Fruit fly (Drosophila melanogaster) whole organism, embryonic: Measurements from ENCODE around the gene CG43089.

Experiments used
- CG13424 ChIP-seq: fragments of 200-800 bp; sonication (Bioruptor generic); optimal IDR thresholded peaks from 2 replicates; lab custom pipeline; 2019; ENCODE audit warnings: missing biosample characterization, mild to moderate bottlenecking, missing genetic modification characterization, moderate library complexity
- CG14441 ChIP-seq: fragments of 200-800 bp; sonication (Bioruptor generic); IDR thresholded peaks from 2 replicates; pipeline ENCODE4 v1.3.6; 2022; ENCODE audit warnings: missing biosample characterization, missing genetic modification characterization
- CG14667 ChIP-seq: fragments of 200-800 bp; sonication (Bioruptor generic); IDR thresholded peaks from 2 replicates; pipeline ENCODE4 v1.3.6; 2022; ENCODE audit warnings: missing biosample characterization, missing genetic modification characterization
- CG15011 ChIP-seq: fragments of 200-800 bp; sonication (Bioruptor generic); optimal IDR thresholded peaks from 3 replicates; lab custom pipeline; 2018; ENCODE audit warnings: missing biosample characterization, mild to moderate bottlenecking, missing genetic modification characterization
- CG15696 ChIP-seq: fragments of 200-800 bp; sonication (Bioruptor generic); optimal IDR thresholded peaks from 2 replicates; lab custom pipeline; 2019; ENCODE audit warnings: missing biosample characterization, mild to moderate bottlenecking, missing genetic modification characterization, moderate library complexity
- CG1832 ChIP-seq: fragments of 200-800 bp; sonication (Bioruptor generic); optimal IDR thresholded peaks from 2 replicates; lab custom pipeline; 2017; ENCODE audit warnings: missing biosample characterization, mild to moderate bottlenecking, missing genetic modification characterization, inconsistent platforms
- CG2199 ChIP-seq: fragments of 200-800 bp; sonication (Bioruptor generic); IDR thresholded peaks from 3 replicates; pipeline ENCODE4 v1.3.6; 2022; ENCODE audit warnings: missing biosample characterization, missing genetic modification characterization
- CG2875 ChIP-seq: fragments of 200-800 bp; sonication (Bioruptor generic); optimal IDR thresholded peaks from 2 replicates; lab custom pipeline; 2017; ENCODE audit warnings: missing biosample characterization, mild to moderate bottlenecking, missing genetic modification characterization, missing genetic modification reagents
- CG8089 ChIP-seq: fragments of 200-800 bp; sonication (Bioruptor generic); optimal IDR thresholded peaks from 3 replicates; lab custom pipeline; 2016; ENCODE audit warnings: missing biosample characterization, missing genetic modification characterization
- CG9609 ChIP-seq: fragments of 200-800 bp; sonication (Bioruptor generic); optimal IDR thresholded peaks from 3 replicates; lab custom pipeline; 2016; ENCODE audit warnings: missing biosample characterization, missing genetic modification characterization
- Chrac-16 ChIP-seq: fragments of 200-800 bp; sonication (Bioruptor generic); optimal IDR thresholded peaks from 3 replicates; lab custom pipeline; 2016; ENCODE audit warnings: missing biosample characterization, missing genetic modification characterization
- CkIIα-i1 ChIP-seq: fragments of 200-800 bp; sonication (Bioruptor generic); IDR thresholded peaks from 2 replicates; pipeline ENCODE4 v1.3.6; 2022; ENCODE audit warnings: missing biosample characterization, missing genetic modification characterization
- D19B ChIP-seq: fragments of 200-800 bp; sonication (Bioruptor generic); optimal IDR thresholded peaks from 2 replicates; lab custom pipeline; 2017; ENCODE audit warnings: missing biosample characterization, mild to moderate bottlenecking, missing genetic modification characterization
- Deaf1 ChIP-seq: fragments of 200-800 bp; optimal IDR thresholded peaks from 3 replicates; lab custom pipeline; 2019; ENCODE audit warnings: missing biosample characterization, mild to moderate bottlenecking, missing genetic modification characterization, moderate library complexity
- E2f1 ChIP-seq: fragments of 200-800 bp; sonication (Bioruptor generic); IDR thresholded peaks from 2 replicates; pipeline ENCODE4 v1.3.6; 2022; ENCODE audit warnings: missing biosample characterization, missing genetic modification characterization
- Eip74EF ChIP-seq, 2 experiments: fragments of 200-800 bp in 1 of 2; fragments of >200 bp in 1 of 2; sonication (Bioruptor generic) in 1 of 2; optimal IDR thresholded peaks; 2 replicates each; lab custom pipeline; 2017 to 2019; ENCODE audit warnings: missing biosample characterization in 2 of 2, missing genetic modification characterization in 2 of 2, mild to moderate bottlenecking in 1 of 2, moderate library complexity in 1 of 2
- GATAe ChIP-seq: fragments of 200-800 bp; sonication (Bioruptor generic); conservative IDR thresholded peaks from 2 replicates; pipeline ENCODE4 v1.3.6; 2022; ENCODE audit warnings: missing biosample characterization, missing genetic modification characterization
- Hsf ChIP-seq: fragments of 200-800 bp; sonication (Bioruptor generic); optimal IDR thresholded peaks from 3 replicates; lab custom pipeline; 2016; ENCODE audit warnings: missing biosample characterization, missing genetic modification characterization
- Mad ChIP-seq: fragments of 200-800 bp; sonication (Bioruptor generic); optimal IDR thresholded peaks from 2 replicates; lab custom pipeline; 2016; ENCODE audit warnings: missing biosample characterization, missing genetic modification characterization
- Nf-YB ChIP-seq: fragments of 200-800 bp; sonication (Bioruptor generic); optimal IDR thresholded peaks from 3 replicates; lab custom pipeline; 2019; ENCODE audit warnings: missing biosample characterization, mild to moderate bottlenecking, missing genetic modification characterization, moderate library complexity
- Oaz ChIP-seq: fragments of 200-800 bp; sonication (Bioruptor generic); IDR thresholded peaks from 2 replicates; pipeline ENCODE4 v1.3.6; 2022; ENCODE audit warnings: missing biosample characterization, missing genetic modification characterization
- Pdp1 ChIP-seq, 2 experiments: fragments of 200-800 bp; sonication (Bioruptor generic); optimal IDR thresholded peaks; 3 replicates each; lab custom pipeline; 2016; ENCODE audit warnings: missing biosample characterization in 2 of 2, missing genetic modification characterization in 2 of 2, mild to moderate bottlenecking in 1 of 2, moderate library complexity in 1 of 2
- Usf ChIP-seq: fragments of 200-800 bp; sonication (Bioruptor generic); optimal IDR thresholded peaks from 2 replicates; lab custom pipeline; 2017; ENCODE audit warnings: missing genotype, missing biosample characterization, missing genetic modification characterization
- abd-A ChIP-seq: fragments of 200-800 bp; sonication (Bioruptor generic); optimal IDR thresholded peaks from 3 replicates; lab custom pipeline; 2019; ENCODE audit warnings: missing biosample characterization, mild to moderate bottlenecking, missing genetic modification characterization, moderate library complexity
- cg ChIP-seq: fragments of 200-800 bp; sonication (Bioruptor generic); optimal IDR thresholded peaks from 3 replicates; lab custom pipeline; 2019; ENCODE audit warnings: missing biosample characterization, mild to moderate bottlenecking, missing genetic modification characterization, moderate library complexity
- dan ChIP-seq: fragments of 200-800 bp; sonication (Bioruptor generic); IDR thresholded peaks from 2 replicates; pipeline ENCODE4 v1.3.6; 2022; ENCODE audit warnings: missing biosample characterization, missing genetic modification characterization
- ems ChIP-seq: fragments of 200-800 bp; sonication (Bioruptor generic); optimal IDR thresholded peaks from 3 replicates; lab custom pipeline; 2016; ENCODE audit warnings: missing biosample characterization, missing genetic modification characterization
- ftz-f1 ChIP-seq: fragments of 200-800 bp; sonication (Bioruptor generic); optimal IDR thresholded peaks from 2 replicates; lab custom pipeline; 2016; ENCODE audit warnings: missing biosample characterization, missing genetic modification characterization
- gcm ChIP-seq: fragments of 200-800 bp; sonication (Bioruptor generic); optimal IDR thresholded peaks from 2 replicates; lab custom pipeline; 2019; ENCODE audit warnings: missing biosample characterization, mild to moderate bottlenecking, missing genetic modification characterization, moderate library complexity
- gsb-n ChIP-seq: fragments of 200-800 bp; sonication (Bioruptor generic); optimal IDR thresholded peaks from 3 replicates; lab custom pipeline; 2018; ENCODE audit warnings: missing biosample characterization, mild to moderate bottlenecking, missing genetic modification characterization
- gt ChIP-seq: fragments of 200-800 bp; sonication (Bioruptor generic); IDR thresholded peaks from 2 replicates; pipeline ENCODE4 v1.3.6; 2022; ENCODE audit warnings: missing biosample characterization, missing genetic modification characterization
- kay ChIP-seq: fragments of 200-800 bp; sonication (Bioruptor generic); optimal IDR thresholded peaks from 2 replicates; lab custom pipeline; 2016; ENCODE audit warnings: missing biosample characterization, missing genetic modification characterization
- knrl ChIP-seq: fragments of 200-800 bp; sonication (Bioruptor generic); IDR thresholded peaks from 3 replicates; pipeline ENCODE4 v1.3.6; 2022; ENCODE audit warnings: missing biosample characterization, missing genetic modification characterization; ENCODE audit not compliant: partially characterized antibody
- nerfin-1 ChIP-seq: fragments of 200-800 bp; sonication (Bioruptor generic); optimal IDR thresholded peaks from 3 replicates; lab custom pipeline; 2019; ENCODE audit warnings: missing biosample characterization, mild to moderate bottlenecking, missing genetic modification characterization, moderate library complexity
- pfk ChIP-seq: fragments of 200-800 bp; sonication (Bioruptor generic); optimal IDR thresholded peaks from 2 replicates; lab custom pipeline; 2018; ENCODE audit warnings: missing biosample characterization, mild to moderate bottlenecking, missing genetic modification characterization, moderate library complexity
- sd ChIP-seq: fragments of 200-800 bp; sonication (Bioruptor generic); optimal IDR thresholded peaks from 3 replicates; lab custom pipeline; 2018; ENCODE audit warnings: missing biosample characterization, mild to moderate bottlenecking, missing genetic modification characterization, moderate library complexity
- sens ChIP-seq: fragments of 200-800 bp; sonication (Bioruptor generic); peaks from one replicate; lab custom pipeline; 2016; ENCODE audit warnings: missing biosample characterization, missing genetic modification characterization
- sr ChIP-seq: fragments of 200-800 bp; sonication (Bioruptor generic); IDR thresholded peaks from 3 replicates; pipeline ENCODE4 v1.3.6; 2022; ENCODE audit warnings: missing biosample characterization, missing genetic modification characterization
- stc ChIP-seq: fragments of 200-800 bp; sonication (Bioruptor generic); IDR thresholded peaks from 2 replicates; pipeline ENCODE4 v1.3.6; 2022; ENCODE audit warnings: missing biosample characterization, missing genetic modification characterization
- tio ChIP-seq: fragments of 200-800 bp; sonication (Bioruptor generic); optimal IDR thresholded peaks from 2 replicates; lab custom pipeline; 2017; ENCODE audit warnings: missing biosample characterization, missing genetic modification characterization, inconsistent platforms
- tna ChIP-seq: fragments of 200-800 bp; sonication (Bioruptor generic); IDR thresholded peaks from 2 replicates; pipeline ENCODE4 v1.3.6; 2022; ENCODE audit warnings: missing biosample characterization, missing genetic modification characterization; ENCODE audit not compliant: partially characterized antibody
- vfl ChIP-seq: fragments of 200-800 bp; sonication (Bioruptor generic); optimal IDR thresholded peaks from 2 replicates; lab custom pipeline; 2016; ENCODE audit warnings: missing biosample characterization, missing genetic modification characterization

Gene CG43089

dm6 chr3L:3712914-3713313 is 913 bp upstream of the CG43089 start:
- TF ChIP-seq tna (GFP tag; lab: Robert Waterston, UW), result no peak
- no peak for TF ChIP-seq Eip74EF (GFP tag; optimal IDR thresholded peaks at IDR 0.05; lab: Kevin White, UChicago)
- no peak for TF ChIP-seq Nf-YB (GFP tag; lab: Kevin White, UChicago)
- no peak for TF ChIP-seq CG2199
- no peak for TF ChIP-seq kay (GFP tag; lab: Kevin White, UChicago)
- no peak for TF ChIP-seq gcm (GFP tag; lab: Kevin White, UChicago)
- no peak for TF ChIP-seq sd (tag; lab: Kevin White, UChicago)
- no peak for TF ChIP-seq Chrac-16 (GFP tag; lab: Kevin White, UChicago)
- TF ChIP-seq CkIIα-i1, result no peak
- no peak for TF ChIP-seq CG15011 (GFP tag; lab: Kevin White, UChicago)
- TF ChIP-seq Deaf1 (tag; lab: Kevin White, UChicago), result no peak
- TF ChIP-seq CG13424 (tag; lab: Kevin White, UChicago), result no peak
- no peak for TF ChIP-seq knrl (GFP tag; lab: Robert Waterston, UW)
- no peak for TF ChIP-seq Hsf (GFP tag; lab: Kevin White, UChicago)
- TF ChIP-seq CG15696 (tag; lab: Kevin White, UChicago), result no peak
- TF ChIP-seq nerfin-1 (tag; lab: Kevin White, UChicago), result no peak
- no peak for TF ChIP-seq vfl
- no peak for TF ChIP-seq gsb-n (tag; lab: Kevin White, UChicago)
- TF ChIP-seq CG8089, result no peak
- no peak for TF ChIP-seq tio (GFP tag; lab: Kevin White, UChicago)

dm6 chr3L:3726217-3726616 is 12.4 kb downstream of the CG43089 start:
- no peak for TF ChIP-seq GATAe (GFP tag; lab: Robert Waterston, UW)
- no peak for TF ChIP-seq D19B (GFP tag; lab: Kevin White, UChicago)
- no peak for TF ChIP-seq ftz-f1 (GFP tag; lab: Kevin White, UChicago)
- TF ChIP-seq Mad (GFP tag; lab: Kevin White, UChicago), result no peak
- no peak for TF ChIP-seq pfk (GFP tag; lab: Kevin White, UChicago)
- TF ChIP-seq CG9609, result no peak
- peak; percentile 18; the same call in 1 of the 2 replicates for TF ChIP-seq stc
- TF ChIP-seq Oaz (GFP tag; lab: Robert Waterston, UW), result no peak
- TF ChIP-seq sens (GFP tag; lab: Kevin White, UChicago), result peak; percentile 62
- TF ChIP-seq sr (GFP tag; lab: Robert Waterston, UW), result peak; percentile 51; the same call in 1 of the 3 replicates
- TF ChIP-seq CG2875 (GFP tag; lab: Kevin White, UChicago), result no peak
- TF ChIP-seq Pdp1 (GFP tag; optimal IDR thresholded peaks at IDR 0.05; lab: Kevin White, UChicago), result peak in 1 of 2 experiments; percentile 52
- TF ChIP-seq CG14667, result no peak
- TF ChIP-seq gt (GFP tag; lab: Robert Waterston, UW), result no peak
- TF ChIP-seq dan, result no peak
- TF ChIP-seq E2f1, result no peak
- TF ChIP-seq Usf (GFP tag; lab: Kevin White, UChicago), result no peak
- TF ChIP-seq CG14441 (GFP tag; lab: Robert Waterston, UW), result no peak
- TF ChIP-seq CG1832 (GFP tag; lab: Kevin White, UChicago), result no peak
- TF ChIP-seq abd-A (tag; lab: Kevin White, UChicago), result no peak
- no peak for TF ChIP-seq cg (GFP tag; lab: Kevin White, UChicago)
- no peak for TF ChIP-seq ems (GFP tag; lab: Kevin White, UChicago)
